Fruit fly (Drosophila melanogaster) Kc167 (cell line): Measurements from ENCODE around the gene CG13384.

Experiments
- Myc ChIP-seq: fragments of >200 bp; optimal IDR thresholded peaks from 2 replicates; lab custom pipeline; 2017; ENCODE audit warnings: missing external identifiers
- Sin3A ChIP-seq: fragments of >200 bp; optimal IDR thresholded peaks from 2 replicates; lab custom pipeline; 2018; ENCODE audit warnings: missing external identifiers
- h ChIP-seq: fragments of >200 bp; optimal IDR thresholded peaks from 3 replicates; lab custom pipeline; 2018; ENCODE audit warnings: missing external identifiers
- insv ChIP-seq: fragments of >200 bp; optimal IDR thresholded peaks from 3 replicates; lab custom pipeline; 2018; ENCODE audit warnings: missing external identifiers
- psq ChIP-seq: fragments of >200 bp; optimal IDR thresholded peaks from 2 replicates; lab custom pipeline; 2017; ENCODE audit warnings: missing external identifiers
- ttk ChIP-seq: sonication (Bioruptor generic); optimal IDR thresholded peaks from 2 replicates; lab custom pipeline; 2017; ENCODE audit warnings: missing external identifiers

dm6 chr2L:8382646-8383045 lies 1.6 kb upstream of the CG13384 start, which contains the start of the genes CG13392 and Rcd4:
- TF ChIP-seq ttk (lab: Kevin White, UChicago) (no peak), Sin3A (lab: Kevin White, UChicago) (no peak), h (no peak), insv (no peak), Myc (lab: Kevin White, UChicago) (no peak), psq (lab: Kevin White, UChicago) (no peak)
